Worm (Caenorhabditis elegans) whole organism, late embryonic: ENCODE data around the gene str-214.

Source experiments
- K09A11.1 ChIP-seq: sonication (generic microtip); optimal IDR thresholded peaks from 2 replicates; lab custom pipeline; 2017; ENCODE audit warnings: antibody characterized with exemption, mild to moderate bottlenecking, missing genetic modification characterization, missing compliant biosample characterization; ENCODE audit not compliant: insufficient read depth
- ama-1 ChIP-seq: fragments of 150-350 bp; optimal IDR thresholded peaks from 2 replicates; lab custom pipeline; 2014
- ceh-34 ChIP-seq: sonication (generic microtip); optimal IDR thresholded peaks from 2 replicates; lab custom pipeline; 2016; ENCODE audit warnings: mild to moderate bottlenecking, missing genetic modification characterization, missing compliant biosample characterization
- dmd-4 ChIP-seq: sonication (generic microtip); optimal IDR thresholded peaks from 2 replicates; lab custom pipeline; 2016; ENCODE audit warnings: borderline replicate concordance, missing genetic modification characterization, missing compliant biosample characterization
- hlh-30 ChIP-seq: sonication (generic microtip); optimal IDR thresholded peaks from 2 replicates; lab custom pipeline; 2017; ENCODE audit warnings: antibody characterized with exemption, missing genetic modification characterization, missing compliant biosample characterization; ENCODE audit not compliant: insufficient read depth
- hlh-8 ChIP-seq: sonication (generic microtip); optimal IDR thresholded peaks from 2 replicates; lab custom pipeline; 2016; ENCODE audit warnings: missing genotype, missing genetic modification characterization, missing compliant biosample characterization
- mec-3 ChIP-seq: sonication (generic microtip); optimal IDR thresholded peaks from 2 replicates; lab custom pipeline; 2016; ENCODE audit warnings: borderline replicate concordance, missing genetic modification characterization, missing compliant biosample characterization
- nhr-232 ChIP-seq: sonication (generic microtip); optimal IDR thresholded peaks from 2 replicates; lab custom pipeline; 2016; ENCODE audit warnings: missing genetic modification characterization, missing compliant biosample characterization
- odd-2 ChIP-seq: sonication (generic microtip); optimal IDR thresholded peaks from 2 replicates; lab custom pipeline; 2017; ENCODE audit warnings: antibody characterized with exemption, mild to moderate bottlenecking, missing genetic modification characterization, missing compliant biosample characterization
- pros-1 ChIP-seq: fragments of 150-350 bp; optimal IDR thresholded peaks from 2 replicates; lab custom pipeline; 2014; ENCODE audit warnings: missing biosample characterization, missing genetic modification reagents, missing genetic modification characterization
- unc-3 ChIP-seq, 2 experiments: fragments of 200-800 bp in 1 of 2; sonication (Bioruptor generic) in 1 of 2; sonication (generic microtip) in 1 of 2; conservative IDR thresholded peaks in 1 of 2; optimal IDR thresholded peaks in 1 of 2; 2 replicates each; pipeline versions ENCODE4 v1.3.6 to Lab custom; 2016 to 2022; ENCODE audit warnings: missing compliant biosample characterization in 2 of 2, missing genetic modification characterization in 2 of 2, missing genetic modification reagents in 1 of 2
- unc-55 ChIP-seq: sonication (generic microtip); optimal IDR thresholded peaks from 2 replicates; lab custom pipeline; 2017; ENCODE audit warnings: missing biosample characterization, missing genetic modification reagents, missing genetic modification characterization

DNA sequence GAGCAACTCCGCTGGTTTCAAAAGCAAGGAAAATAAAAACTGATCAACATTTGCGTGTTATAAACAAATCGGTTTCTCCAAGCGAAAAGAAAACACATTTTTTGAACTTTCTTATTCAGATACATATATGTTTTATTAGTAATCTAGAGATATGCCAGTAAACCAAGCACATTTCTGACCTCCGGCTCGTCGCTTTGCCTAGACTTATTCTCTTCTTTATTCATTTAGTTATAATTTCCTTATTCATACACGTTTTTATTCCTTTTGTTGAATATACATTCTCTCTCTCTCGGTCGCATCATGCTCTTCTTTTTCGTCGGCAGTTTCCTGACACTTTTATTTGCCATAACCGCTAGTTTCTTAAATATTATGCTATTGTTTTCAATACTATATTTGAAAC is 16.4 kb upstream of the str-214 start, which contains the start of gene srbc-84:
- TF ChIP-seq K09A11.1 (tag; lab: Kevin White, UChicago), result no peak
- no peak for TF ChIP-seq hlh-30
- no peak for TF ChIP-seq ama-1
- TF ChIP-seq unc-55 (GFP tag; lab: Kevin White, UChicago), result no peak
- no peak for TF ChIP-seq hlh-8
- TF ChIP-seq pros-1 (tag; lab: Kevin White, UChicago), result no peak
- no peak for TF ChIP-seq ceh-34
- TF ChIP-seq dmd-4 (tag; lab: Kevin White, UChicago), result no peak
- no peak for TF ChIP-seq unc-3 (GFP tag; conservative IDR thresholded peaks at IDR 0.05; lab: Robert Waterston, UW)
- TF ChIP-seq unc-3 (tag; optimal IDR thresholded peaks at IDR 0.05; lab: Kevin White, UChicago), result no peak
- TF ChIP-seq odd-2 (tag; lab: Kevin White, UChicago), result no peak
- no peak for TF ChIP-seq mec-3 (tag; lab: Kevin White, UChicago)
- TF ChIP-seq nhr-232, result no peak
